Fruit fly (Drosophila melanogaster) whole organism, embryonic: Measurements from ENCODE around the gene CG43658.
A peak's percentile ranks its signal among the peaks of the same experiment; 100 is the strongest.

ENCODE experiments used
- Blimp-1 ChIP-seq: fragments of 200-800 bp; sonication (Bioruptor generic); optimal IDR thresholded peaks from 3 replicates; lab custom pipeline; 2018; ENCODE audit warnings: missing biosample characterization, missing genetic modification characterization, mild to moderate bottlenecking, moderate library complexity, missing genetic modification reagents
- CG10147 ChIP-seq: fragments of 200-800 bp; sonication (Bioruptor generic); optimal IDR thresholded peaks from 2 replicates; lab custom pipeline; 2019; ENCODE audit warnings: missing biosample characterization, mild to moderate bottlenecking, missing genetic modification characterization, moderate library complexity
- CG10565 ChIP-seq: fragments of 200-800 bp; sonication (Bioruptor generic); optimal IDR thresholded peaks from 3 replicates; lab custom pipeline; 2016; ENCODE audit warnings: missing biosample characterization, mild to moderate bottlenecking, missing genetic modification characterization
- CG11093 ChIP-seq: fragments of 200-800 bp; sonication (Bioruptor generic); IDR thresholded peaks from 3 replicates; pipeline ENCODE4 v1.3.6; 2022; ENCODE audit warnings: missing biosample characterization, missing genetic modification characterization
- CG11247 ChIP-seq: fragments of 200-800 bp; sonication (Bioruptor generic); IDR thresholded peaks from 2 replicates; pipeline ENCODE4 v1.3.6; 2022; ENCODE audit warnings: missing biosample characterization, missing genetic modification characterization
- CG12391 ChIP-seq: fragments of 200-800 bp; sonication (Bioruptor generic); optimal IDR thresholded peaks from 3 replicates; lab custom pipeline; 2018; ENCODE audit warnings: missing biosample characterization, mild to moderate bottlenecking, missing genetic modification characterization, moderate library complexity
- CG13296 ChIP-seq: fragments of 200-800 bp; sonication (Bioruptor generic); optimal IDR thresholded peaks from 3 replicates; lab custom pipeline; 2018; ENCODE audit warnings: missing biosample characterization, mild to moderate bottlenecking, missing genetic modification characterization
- CG16863 ChIP-seq: fragments of 200-800 bp; sonication (Bioruptor generic); optimal IDR thresholded peaks from 3 replicates; lab custom pipeline; 2016; ENCODE audit warnings: missing biosample characterization, missing genetic modification characterization
- CG1792 ChIP-seq: fragments of 200-800 bp; sonication (Bioruptor generic); optimal IDR thresholded peaks from 2 replicates; lab custom pipeline; 2016; ENCODE audit warnings: missing biosample characterization, missing genetic modification characterization
- CG34422 ChIP-seq: fragments of 200-800 bp; sonication (Bioruptor generic); IDR thresholded peaks from 3 replicates; pipeline ENCODE4 v1.3.6; 2022; ENCODE audit warnings: missing biosample characterization, missing genetic modification characterization
- CG4424 ChIP-seq: fragments of 200-800 bp; sonication (Bioruptor generic); optimal IDR thresholded peaks from 3 replicates; lab custom pipeline; 2016; ENCODE audit warnings: missing biosample characterization, missing genetic modification characterization
- CG5180 ChIP-seq: fragments of 200-800 bp; sonication (Bioruptor generic); optimal IDR thresholded peaks from 3 replicates; lab custom pipeline; 2017; ENCODE audit warnings: missing biosample characterization, missing genetic modification characterization, mild to moderate bottlenecking, moderate library complexity, missing genetic modification reagents
- CG5245 ChIP-seq: fragments of 200-800 bp; sonication (Bioruptor generic); optimal IDR thresholded peaks from 3 replicates; lab custom pipeline; 2016; ENCODE audit warnings: missing biosample characterization, missing genetic modification characterization
- CG6689 ChIP-seq: fragments of 200-800 bp; sonication (Bioruptor generic); IDR thresholded peaks from 2 replicates; pipeline ENCODE4 v1.3.6; 2022; ENCODE audit warnings: missing biosample characterization, missing genetic modification characterization
- CG7271 ChIP-seq: fragments of 200-800 bp; sonication (Bioruptor generic); optimal IDR thresholded peaks from 2 replicates; lab custom pipeline; 2018; ENCODE audit warnings: missing biosample characterization, mild to moderate bottlenecking, missing genetic modification characterization, moderate library complexity
- CG7556 ChIP-seq: fragments of 200-800 bp; sonication (Bioruptor generic); optimal IDR thresholded peaks from 2 replicates; lab custom pipeline; 2017; ENCODE audit warnings: missing biosample characterization, mild to moderate bottlenecking, missing genetic modification characterization
- CG7745 ChIP-seq: fragments of 200-800 bp; sonication (Bioruptor generic); optimal IDR thresholded peaks from 2 replicates; lab custom pipeline; 2018; ENCODE audit warnings: missing biosample characterization, mild to moderate bottlenecking, missing genetic modification characterization, moderate library complexity
- CG8089 ChIP-seq: fragments of 200-800 bp; sonication (Bioruptor generic); optimal IDR thresholded peaks from 3 replicates; lab custom pipeline; 2016; ENCODE audit warnings: missing biosample characterization, missing genetic modification characterization
- CG9797 ChIP-seq: fragments of 200-800 bp; sonication (Bioruptor generic); optimal IDR thresholded peaks from 3 replicates; lab custom pipeline; 2018; ENCODE audit warnings: missing biosample characterization, mild to moderate bottlenecking, missing genetic modification characterization
- Dek ChIP-seq: fragments of 200-800 bp; sonication (Bioruptor generic); optimal IDR thresholded peaks from 3 replicates; lab custom pipeline; 2019; ENCODE audit warnings: missing biosample characterization, mild to moderate bottlenecking, missing genetic modification characterization, moderate library complexity
- Dip3 ChIP-seq: fragments of 200-800 bp; sonication (Bioruptor generic); optimal IDR thresholded peaks from 3 replicates; lab custom pipeline; 2016; ENCODE audit warnings: missing biosample characterization, missing genetic modification characterization
- Dp ChIP-seq: fragments of 200-800 bp; sonication (Bioruptor generic); optimal IDR thresholded peaks from 2 replicates; lab custom pipeline; 2018; ENCODE audit warnings: missing biosample characterization, mild to moderate bottlenecking, missing genetic modification characterization, moderate library complexity
- Drgx ChIP-seq: fragments of 200-800 bp; sonication (Bioruptor generic); IDR thresholded peaks from 2 replicates; pipeline ENCODE4 v1.3.6; 2022; ENCODE audit warnings: missing biosample characterization, missing genetic modification characterization
- E2f2 ChIP-seq: fragments of 200-800 bp; sonication (Bioruptor generic); IDR thresholded peaks from 2 replicates; pipeline ENCODE4 v1.3.6; 2022; ENCODE audit warnings: missing biosample characterization, missing genetic modification characterization
- Fer1 ChIP-seq: fragments of 200-800 bp; sonication (Bioruptor generic); optimal IDR thresholded peaks from 2 replicates; lab custom pipeline; 2017; ENCODE audit warnings: missing biosample characterization, mild to moderate bottlenecking, missing genetic modification characterization
- Gsc ChIP-seq: fragments of 200-800 bp; sonication (Bioruptor generic); IDR thresholded peaks from 2 replicates; pipeline ENCODE4 v1.3.6; 2022; ENCODE audit warnings: missing biosample characterization, missing genetic modification characterization
- HLH3B ChIP-seq: fragments of 200-800 bp; sonication (Bioruptor generic); IDR thresholded peaks from 2 replicates; pipeline ENCODE4 v1.3.6; 2022; ENCODE audit warnings: missing biosample characterization, missing genetic modification characterization
- Hr51 ChIP-seq, 2 experiments: fragments of 200-800 bp; sonication (Bioruptor generic); optimal IDR thresholded peaks; 2 replicates in 1 of 2; 3 replicates in 1 of 2; lab custom pipeline; 2016 to 2018; ENCODE audit warnings: missing biosample characterization in 2 of 2, missing genetic modification characterization in 2 of 2, mild to moderate bottlenecking in 1 of 2, moderate library complexity in 1 of 2
- MTF-1 ChIP-seq: fragments of 200-800 bp; sonication (Bioruptor generic); optimal IDR thresholded peaks from 2 replicates; lab custom pipeline; 2018; ENCODE audit warnings: missing biosample characterization, mild to moderate bottlenecking, missing genetic modification characterization, borderline replicate concordance
- Nf-YC ChIP-seq: fragments of 200-800 bp; optimal IDR thresholded peaks from 3 replicates; lab custom pipeline; 2019; ENCODE audit warnings: missing biosample characterization, mild to moderate bottlenecking, missing genetic modification characterization, moderate library complexity
- Xbp1 ChIP-seq: fragments of 200-800 bp; sonication (Bioruptor generic); optimal IDR thresholded peaks from 3 replicates; lab custom pipeline; 2016; ENCODE audit warnings: missing biosample characterization, mild to moderate bottlenecking, missing genetic modification characterization
- cg ChIP-seq: fragments of 200-800 bp; sonication (Bioruptor generic); optimal IDR thresholded peaks from 3 replicates; lab custom pipeline; 2019; ENCODE audit warnings: missing biosample characterization, mild to moderate bottlenecking, missing genetic modification characterization, moderate library complexity
- crol ChIP-seq: fragments of 200-800 bp; sonication (Bioruptor generic); IDR thresholded peaks from 2 replicates; pipeline ENCODE4 v1.3.6; 2022; ENCODE audit warnings: missing biosample characterization, missing genetic modification characterization
- danr ChIP-seq: fragments of 200-800 bp; sonication (Bioruptor generic); IDR thresholded peaks from 2 replicates; pipeline ENCODE4 v1.3.6; 2022; ENCODE audit warnings: missing biosample characterization, missing genetic modification characterization
- ham ChIP-seq: fragments of 200-800 bp; sonication (Bioruptor generic); IDR thresholded peaks from 2 replicates; pipeline ENCODE4 v1.3.6; 2022; ENCODE audit warnings: missing biosample characterization, missing genetic modification characterization
- kah ChIP-seq: fragments of 200-800 bp; sonication (Bioruptor generic); optimal IDR thresholded peaks from 2 replicates; lab custom pipeline; 2018; ENCODE audit warnings: missing biosample characterization, mild to moderate bottlenecking, missing genetic modification characterization
- klu ChIP-seq: fragments of 200-800 bp; sonication (Bioruptor generic); IDR thresholded peaks from 2 replicates; pipeline ENCODE4 v1.3.6; 2022; ENCODE audit warnings: missing biosample characterization, missing genetic modification characterization
- lbe ChIP-seq: fragments of 200-800 bp; sonication (Bioruptor generic); optimal IDR thresholded peaks from 2 replicates; lab custom pipeline; 2016; ENCODE audit warnings: missing biosample characterization, mild to moderate bottlenecking, missing genetic modification characterization
- nau ChIP-seq: fragments of 200-800 bp; sonication (Bioruptor generic); optimal IDR thresholded peaks from 3 replicates; lab custom pipeline; 2017; ENCODE audit warnings: missing biosample characterization, mild to moderate bottlenecking, missing genetic modification characterization, missing genetic modification reagents
- odd ChIP-seq: fragments of 200-800 bp; sonication (Bioruptor generic); optimal IDR thresholded peaks from 2 replicates; lab custom pipeline; 2017; ENCODE audit warnings: missing biosample characterization, mild to moderate bottlenecking, missing genetic modification characterization
- org-1 ChIP-seq: fragments of 200-800 bp; sonication (Bioruptor generic); optimal IDR thresholded peaks from 2 replicates; lab custom pipeline; 2017; ENCODE audit warnings: missing biosample characterization, missing genetic modification characterization
- prd ChIP-seq, 3 experiments: fragments of >200 bp in 2 of 3; fragments of 200-800 bp in 1 of 3; sonication (Bioruptor generic) in 1 of 3; optimal IDR thresholded peaks in 2 of 3; IDR thresholded peaks in 1 of 3; 2 replicates in 2 of 3; 3 replicates in 1 of 3; pipeline versions ENCODE4 v1.3.6 to Lab custom; 2017 to 2022; ENCODE audit warnings: missing biosample characterization in 1 of 3, missing genetic modification characterization in 1 of 3
- run ChIP-seq: fragments of 200-800 bp; sonication (Bioruptor generic); optimal IDR thresholded peaks from 3 replicates; lab custom pipeline; 2018; ENCODE audit warnings: missing biosample characterization, mild to moderate bottlenecking, missing genetic modification characterization
- sisA ChIP-seq: fragments of 200-800 bp; sonication (Bioruptor generic); IDR thresholded peaks from 2 replicates; pipeline ENCODE4 v1.3.6; 2022; ENCODE audit warnings: missing biosample characterization, missing genetic modification characterization
- so ChIP-seq: fragments of 200-800 bp; sonication (Bioruptor generic); IDR thresholded peaks from 3 replicates; pipeline ENCODE4 v1.3.6; 2022; ENCODE audit warnings: missing biosample characterization, missing genetic modification characterization
- ssp ChIP-seq: fragments of 200-800 bp; sonication (Bioruptor generic); IDR thresholded peaks from 2 replicates; pipeline ENCODE4 v1.3.6; 2022; ENCODE audit warnings: missing biosample characterization, missing genetic modification characterization
- sug ChIP-seq: fragments of 200-800 bp; optimal IDR thresholded peaks from 2 replicates; lab custom pipeline; 2019; ENCODE audit warnings: missing biosample characterization, mild to moderate bottlenecking, missing genetic modification characterization, moderate library complexity
- trem ChIP-seq: fragments of 200-800 bp; optimal IDR thresholded peaks from 3 replicates; lab custom pipeline; 2019; ENCODE audit warnings: missing biosample characterization, mild to moderate bottlenecking, missing genetic modification characterization, moderate library complexity
- vvl ChIP-seq: fragments of 200-800 bp; sonication (Bioruptor generic); IDR thresholded peaks from 2 replicates; pipeline ENCODE4 v1.3.6; 2022; ENCODE audit warnings: missing biosample characterization, missing genetic modification characterization
- zen ChIP-seq: fragments of 200-800 bp; sonication (Bioruptor generic); optimal IDR thresholded peaks from 3 replicates; lab custom pipeline; 2018; ENCODE audit warnings: missing biosample characterization, mild to moderate bottlenecking, missing genetic modification characterization, moderate library complexity

Gene CG43658

dm6 chrX:17595822-17596221 is 34.8 kb upstream of the CG43658 start (continued):
- TF ChIP-seq HLH3B (GFP tag; lab: Robert Waterston, UW) (peak; percentile 76), nau (peak; percentile 67), CG9797 (GFP tag; lab: Kevin White, UChicago) (no peak), Dip3 (GFP tag; lab: Kevin White, UChicago) (peak; percentile 73), MTF-1 (GFP tag; lab: Kevin White, UChicago) (no peak), ssp (GFP tag; lab: Robert Waterston, UW) (peak; percentile 69), CG13296 (GFP tag; lab: Kevin White, UChicago) (peak; percentile 77), kah (GFP tag; lab: Kevin White, UChicago) (peak; percentile 6), CG11093 (GFP tag; lab: Robert Waterston, UW) (peak; percentile 57; the same call in 2 of the 3 replicates), CG4424 (GFP tag; lab: Kevin White, UChicago) (peak; percentile 73), Hr51 (GFP tag; optimal IDR thresholded peaks at IDR 0.05; lab: Kevin White, UChicago) (peak; percentile 54 to 61), CG11247 (peak; percentile 76), Fer1 (GFP tag; lab: Kevin White, UChicago) (peak; percentile 73), cg (GFP tag; lab: Kevin White, UChicago) (no peak), trem (tag; lab: Kevin White, UChicago) (no peak), org-1 (GFP tag; lab: Kevin White, UChicago) (peak; percentile 34), vvl (GFP tag; lab: Robert Waterston, UW) (peak; percentile 92), CG12391 (tag; lab: Kevin White, UChicago) (peak; percentile 76), CG5245 (GFP tag; lab: Kevin White, UChicago) (peak; percentile 59), CG10565 (no peak), klu (GFP tag; lab: Robert Waterston, UW) (peak; percentile 52), danr (GFP tag; lab: Robert Waterston, UW) (peak; percentile 54), so (peak; percentile 91), odd (peak; percentile 41), CG7556 (peak; percentile 69), zen (peak; percentile 66), CG7271 (tag; lab: Kevin White, UChicago) (no peak), CG34422 (GFP tag; lab: Robert Waterston, UW) (peak; percentile 83), CG5180 (GFP tag; lab: Kevin White, UChicago) (peak; percentile 12), Dp (GFP tag; lab: Kevin White, UChicago) (no peak), CG1792 (GFP tag; lab: Kevin White, UChicago) (no peak), crol (GFP tag; lab: Robert Waterston, UW) (no peak), ham (GFP tag; lab: Robert Waterston, UW) (no peak), CG6689 (GFP tag; lab: Robert Waterston, UW) (peak; percentile 81), CG10147 (GFP tag; lab: Kevin White, UChicago) (peak; percentile 86), Nf-YC (tag; lab: Kevin White, UChicago) (no peak), Xbp1 (peak; percentile 72), run (peak; percentile 19), Gsc (GFP tag; lab: Robert Waterston, UW) (peak; percentile 47; the same call in 1 of the 2 replicates), sisA (GFP tag; lab: Robert Waterston, UW) (peak; percentile 70), CG7745 (tag; lab: Kevin White, UChicago) (no peak), prd (optimal IDR thresholded peaks at IDR 0.05; lab: Kevin White, UChicago) (no peak), prd (GFP tag; IDR thresholded peaks at IDR 0.05; lab: Robert Waterston, UW) (peak; percentile 91), lbe (GFP tag; lab: Kevin White, UChicago) (peak; percentile 89), Blimp-1 (GFP tag; lab: Kevin White, UChicago) (peak; percentile 72), CG8089 (GFP tag; lab: Kevin White, UChicago) (no peak), sug (tag; lab: Kevin White, UChicago) (peak; percentile 51), Drgx (peak; percentile 77), E2f2 (GFP tag; lab: Robert Waterston, UW) (peak; percentile 60), Dek (peak; percentile 75), CG16863 (GFP tag; lab: Kevin White, UChicago) (peak; percentile 23)
